Fruit fly (Drosophila melanogaster): ENCODE data around the gene CG9377.

The CG9377 gene

DNA sequence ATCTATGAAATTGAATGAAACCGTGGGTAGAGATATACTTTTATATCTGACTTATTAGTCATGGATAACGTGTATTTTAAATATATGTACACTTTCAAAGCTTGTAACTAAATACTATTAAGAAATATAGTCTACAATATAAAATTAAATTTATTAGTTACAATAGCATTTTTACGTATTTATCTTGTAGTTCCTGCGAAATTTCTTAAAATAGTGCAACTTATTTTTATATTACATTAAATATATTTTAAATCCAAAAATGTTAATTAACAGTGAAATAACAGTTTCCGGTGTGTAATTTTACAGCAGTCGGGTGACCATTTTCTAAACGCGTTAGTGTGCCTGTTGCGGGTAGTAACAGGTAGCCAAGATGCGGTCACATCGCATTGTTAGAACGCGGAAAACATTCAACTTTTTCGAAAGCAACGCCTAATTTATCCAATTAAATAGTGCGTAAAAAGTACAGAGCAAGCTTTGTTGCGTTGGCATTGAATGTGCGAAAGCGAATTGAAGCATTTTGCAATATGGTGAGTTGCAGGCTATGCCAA is 37.3 kb upstream of the CG9377 start, which contains the start of the genes CG10859 and CG7110 (continued):
- no peak for TF ChIP-seq HmgD (GFP tag; optimal IDR thresholded peaks at IDR 0.05)
- no peak for TF ChIP-seq Dip2 (GFP tag; IDR thresholded peaks at IDR 0.05)
- no peak for TF ChIP-seq CG7928 (GFP tag; optimal IDR thresholded peaks at IDR 0.05)
- TF ChIP-seq Trl (optimal IDR thresholded peaks at IDR 0.05) = no peak
- no peak for TF ChIP-seq Trl (GFP tag; optimal IDR thresholded peaks at IDR 0.05)
- TF ChIP-seq CG9876 (GFP tag; optimal IDR thresholded peaks at IDR 0.05) = no peak
- peak; percentile 85 for TF ChIP-seq pzg (GFP tag; optimal IDR thresholded peaks at IDR 0.05)
- TF ChIP-seq maf-S (GFP tag; optimal IDR thresholded peaks at IDR 0.05) = no peak
- TF ChIP-seq CG2120 (GFP tag; optimal IDR thresholded peaks at IDR 0.05) = no peak
- peak; percentile 48; the same call in 1 of the 2 replicates for TF ChIP-seq MBD-R2 (GFP tag; IDR thresholded peaks at IDR 0.05)
- no peak for TF ChIP-seq esg (GFP tag; conservative IDR thresholded peaks at IDR 0.05)
- TF ChIP-seq CG10366 (GFP tag; IDR thresholded peaks at IDR 0.05) = no peak
- TF ChIP-seq CG11560 (tag; IDR thresholded peaks at IDR 0.05) = no peak
- TF ChIP-seq CG12236 (GFP tag; optimal IDR thresholded peaks at IDR 0.05) = no peak
- no peak for TF ChIP-seq lilli (GFP tag; optimal IDR thresholded peaks at IDR 0.05)
- TF ChIP-seq CG2116 (GFP tag; optimal IDR thresholded peaks at IDR 0.05) = peak; percentile 40
- TF ChIP-seq CG17802 (tag; optimal IDR thresholded peaks at IDR 0.05) = no peak
- no peak for TF ChIP-seq klu (GFP tag; IDR thresholded peaks at IDR 0.05)
- no peak for TF ChIP-seq Side (GFP tag; optimal IDR thresholded peaks at IDR 0.05)
- peak; percentile 43 for TF ChIP-seq CG4707 (GFP tag; optimal IDR thresholded peaks at IDR 0.05)
- TF ChIP-seq sob (GFP tag; IDR thresholded peaks at IDR 0.05) = no peak
- no peak for TF ChIP-seq gt (GFP tag; IDR thresholded peaks at IDR 0.05)
- TF ChIP-seq CG15601 (tag; optimal IDR thresholded peaks at IDR 0.05) = peak; percentile 33
- TF ChIP-seq E2f2 (GFP tag; IDR thresholded peaks at IDR 0.05) = peak; percentile 89
- TF ChIP-seq CG15011 (GFP tag; optimal IDR thresholded peaks at IDR 0.05) = peak; percentile 2
- no peak for TF ChIP-seq HLH4C (GFP tag; IDR thresholded peaks at IDR 0.05; ENCODE audit: partially characterized antibody)
- peak; percentile 38 for TF ChIP-seq dmrt99B (tag; optimal IDR thresholded peaks at IDR 0.05)
- TF ChIP-seq Blimp-1 (GFP tag; optimal IDR thresholded peaks at IDR 0.05) = no peak
- TF ChIP-seq tll (GFP tag; optimal IDR thresholded peaks at IDR 0.05) = no peak
- no peak for TF ChIP-seq CG8281 (tag; optimal IDR thresholded peaks at IDR 0.05)
- no peak for TF ChIP-seq crol (GFP tag; IDR thresholded peaks at IDR 0.05)
- peak; percentile 38 for TF ChIP-seq CG8359 (GFP tag; optimal IDR thresholded peaks at IDR 0.05; ENCODE audit: borderline replicate concordance)
- TF ChIP-seq row (GFP tag; IDR thresholded peaks at IDR 0.05) = 0 out of 3 replicates have a peak, but pooled peaks have one; percentile 16
- TF ChIP-seq zfh2 (GFP tag; optimal IDR thresholded peaks at IDR 0.05) = no peak
- TF ChIP-seq emc (GFP tag; optimal IDR thresholded peaks at IDR 0.05) = no peak
- no peak for TF ChIP-seq CG16815 (GFP tag; optimal IDR thresholded peaks at IDR 0.05)
- no peak for TF ChIP-seq CG11398 (GFP tag; optimal IDR thresholded peaks at IDR 0.05)
- TF ChIP-seq lmd (GFP tag; IDR thresholded peaks at IDR 0.05) = no peak
- TF ChIP-seq trh (GFP tag; optimal IDR thresholded peaks at IDR 0.05) = no peak
- TF ChIP-seq HLH54F (GFP tag; optimal IDR thresholded peaks at IDR 0.05) = no peak
- TF ChIP-seq Sry-β (GFP tag; optimal IDR thresholded peaks at IDR 0.05) = no peak
- TF ChIP-seq sim (GFP tag; IDR thresholded peaks at IDR 0.05) = no peak
- no peak for TF ChIP-seq fru (optimal IDR thresholded peaks at IDR 0.05)
- no peak for TF ChIP-seq jigr1 (GFP tag; IDR thresholded peaks at IDR 0.05)
- TF ChIP-seq CG10543 (GFP tag; optimal IDR thresholded peaks at IDR 0.05) = peak; percentile 26
- peak; percentile 28 for TF ChIP-seq CG13424 (tag; optimal IDR thresholded peaks at IDR 0.05)
- TF ChIP-seq CG43689 (GFP tag; IDR thresholded peaks at IDR 0.05) = no peak
- TF ChIP-seq her (GFP tag; optimal IDR thresholded peaks at IDR 0.05) = no peak
- TF ChIP-seq CG10431 (GFP tag; optimal IDR thresholded peaks at IDR 0.05) = peak; percentile 5
- TF ChIP-seq vnd (GFP tag; IDR thresholded peaks at IDR 0.05; ENCODE audit: partially characterized antibody) = no peak
- no peak for TF ChIP-seq CG8944 (GFP tag; optimal IDR thresholded peaks at IDR 0.05)
- no peak for TF ChIP-seq corto (GFP tag; optimal IDR thresholded peaks at IDR 0.05)

All from whole organism, embryonic.